Worm (Caenorhabditis elegans) whole organism, L1 larva: ENCODE measurements around the gene del-5.

Experiments used
- aha-1 ChIP-seq: fragments of 150-350 bp; optimal IDR thresholded peaks from 2 replicates; lab custom pipeline; 2014; ENCODE audit warnings: missing biosample characterization, missing genetic modification characterization
- ama-1 ChIP-seq: fragments of 150-350 bp; optimal IDR thresholded peaks from 2 replicates; lab custom pipeline; 2014
- elt-2 ChIP-seq: sonication (generic microtip); optimal IDR thresholded peaks from 2 replicates; lab custom pipeline; 2016; ENCODE audit warnings: missing genetic modification characterization, mild to moderate bottlenecking, inconsistent platforms, missing compliant biosample characterization, missing genetic modification reagents
- nhr-11 ChIP-seq: fragments of 150-350 bp; optimal IDR thresholded peaks from 2 replicates; lab custom pipeline; 2014; ENCODE audit warnings: missing biosample characterization, missing genetic modification characterization
- nhr-76 ChIP-seq: sonication (generic microtip); optimal IDR thresholded peaks from 2 replicates; lab custom pipeline; 2017; ENCODE audit warnings: missing biosample characterization, missing genetic modification characterization
- vab-15 ChIP-seq: sonication (generic microtip); optimal IDR thresholded peaks from 2 replicates; lab custom pipeline; 2017; ENCODE audit warnings: missing genotype, mild to moderate bottlenecking, missing genetic modification characterization, missing compliant biosample characterization

ce11 chrX:11028617-11029016 lies 20.6 kb upstream of the del-5 start, which contains the start of gene ldb-1:
- TF ChIP-seq nhr-76 (tag; lab: Kevin White, UChicago): no peak
- TF ChIP-seq aha-1: no peak
- no peak for TF ChIP-seq ama-1 (lab: Kevin White, UChicago)
- no peak for TF ChIP-seq elt-2 (tag; lab: Kevin White, UChicago)
- no peak for TF ChIP-seq vab-15 (tag; lab: Kevin White, UChicago)
- TF ChIP-seq nhr-11: no peak
